Worm (Caenorhabditis elegans): ENCODE results near the gene C03B1.10.

The C03B1.10 gene

ce11 chrX:6365715-6366114, 8.0 kb upstream of the C03B1.10 start, which contains the start of gene C03B1.3:
Gene C03B1.3 (plus strand): TSS chrX:6366015.
- no peak for TF ChIP-seq hmbx-1 (tag; optimal IDR thresholded peaks at IDR 0.05)
- no peak for TF ChIP-seq tbx-11 (GFP tag; IDR thresholded peaks at IDR 0.05)
- TF ChIP-seq aly-1 (tag; optimal IDR thresholded peaks at IDR 0.05) = no peak
- no peak for TF ChIP-seq tra-4 (tag; optimal IDR thresholded peaks at IDR 0.05)
- no peak for TF ChIP-seq hnd-1 (tag; optimal IDR thresholded peaks at IDR 0.05)
- no peak for TF ChIP-seq flt-1 (GFP tag; IDR thresholded peaks at IDR 0.05)
- no peak for TF ChIP-seq ama-1 (optimal IDR thresholded peaks at IDR 0.05)
- no peak for TF ChIP-seq pes-1 (GFP tag; IDR thresholded peaks at IDR 0.05)
- TF ChIP-seq F13C5.2 (tag; optimal IDR thresholded peaks at IDR 0.05) = no peak
- no peak for TF ChIP-seq tbx-37 (GFP tag; conservative IDR thresholded peaks at IDR 0.05)
- no peak for TF ChIP-seq sea-1 (GFP tag; conservative IDR thresholded peaks at IDR 0.05)
- no peak for TF ChIP-seq ets-7 (tag; optimal IDR thresholded peaks at IDR 0.05)
- no peak for TF ChIP-seq hmg-4 (GFP tag; optimal IDR thresholded peaks at IDR 0.05)
- no peak for TF ChIP-seq scrt-1 (GFP tag; IDR thresholded peaks at IDR 0.05)
- TF ChIP-seq B0310.2 (tag; optimal IDR thresholded peaks at IDR 0.05) = no peak
- no peak for TF ChIP-seq ceh-13 (GFP tag; optimal IDR thresholded peaks at IDR 0.05)
- no peak for TF ChIP-seq ceh-36 (tag; optimal IDR thresholded peaks at IDR 0.05)

- TF ChIP-seq tra-4 (tag; optimal IDR thresholded peaks at IDR 0.05) = no peak
- no peak for TF ChIP-seq F13C5.2 (tag; optimal IDR thresholded peaks at IDR 0.05)
- no peak for TF ChIP-seq hmbx-1 (tag; optimal IDR thresholded peaks at IDR 0.05)
- no peak for TF ChIP-seq hnd-1 (tag; optimal IDR thresholded peaks at IDR 0.05)
- TF ChIP-seq tbx-11 (GFP tag; IDR thresholded peaks at IDR 0.05) = no peak
- no peak for TF ChIP-seq ets-7 (tag; optimal IDR thresholded peaks at IDR 0.05)
- TF ChIP-seq flt-1 (GFP tag; IDR thresholded peaks at IDR 0.05) = no peak
- TF ChIP-seq sea-1 (GFP tag; conservative IDR thresholded peaks at IDR 0.05) = no peak
- TF ChIP-seq tbx-37 (GFP tag; conservative IDR thresholded peaks at IDR 0.05) = no peak
- TF ChIP-seq B0310.2 (tag; optimal IDR thresholded peaks at IDR 0.05) = no peak
- no peak for TF ChIP-seq ceh-36 (tag; optimal IDR thresholded peaks at IDR 0.05)
- no peak for TF ChIP-seq hmg-4 (GFP tag; optimal IDR thresholded peaks at IDR 0.05)
- TF ChIP-seq scrt-1 (GFP tag; IDR thresholded peaks at IDR 0.05) = no peak
- no peak for TF ChIP-seq ceh-13 (GFP tag; optimal IDR thresholded peaks at IDR 0.05)
- TF ChIP-seq pes-1 (GFP tag; IDR thresholded peaks at IDR 0.05) = no peak
These were observed 6.5 kb upstream of the C03B1.10 start, which contains the start of gene C03B1.4 for ce11 chrX:6364196-6364595. Gene C03B1.4 (plus strand): TSS chrX:6364496.

ce11 chrX:6360658-6361057, 3.0 kb upstream of the C03B1.10 start, which contains the start of gene C03B1.14:
Gene C03B1.14 (minus strand): TSS chrX:6360758.
- TF ChIP-seq hmbx-1 (tag; optimal IDR thresholded peaks at IDR 0.05) = no peak
- no peak for TF ChIP-seq hnd-1 (tag; optimal IDR thresholded peaks at IDR 0.05)
- no peak for TF ChIP-seq tra-4 (tag; optimal IDR thresholded peaks at IDR 0.05)
- TF ChIP-seq B0310.2 (tag; optimal IDR thresholded peaks at IDR 0.05) = no peak
- no peak for TF ChIP-seq pes-1 (GFP tag; IDR thresholded peaks at IDR 0.05)

- TF ChIP-seq ets-7 (tag; optimal IDR thresholded peaks at IDR 0.05) (no peak), ama-1 (optimal IDR thresholded peaks at IDR 0.05) (no peak), pes-1 (GFP tag; IDR thresholded peaks at IDR 0.05) (no peak), hmbx-1 (tag; optimal IDR thresholded peaks at IDR 0.05) (no peak), hmg-4 (GFP tag; optimal IDR thresholded peaks at IDR 0.05) (no peak), tra-4 (tag; optimal IDR thresholded peaks at IDR 0.05) (no peak), aly-1 (tag; optimal IDR thresholded peaks at IDR 0.05) (no peak), F13C5.2 (tag; optimal IDR thresholded peaks at IDR 0.05) (no peak)
These were observed 2.4 kb upstream of the C03B1.10 start for ce11 chrX:6360077-6360476.

ce11 chrX:6355030-6355635, 2.5 kb downstream of the C03B1.10 start, which contains the start of gene C03B1.5:
Gene C03B1.5 (plus strand): TSS chrX:6355585.
- TF ChIP-seq B0310.2 (tag; optimal IDR thresholded peaks at IDR 0.05) = no peak
- TF ChIP-seq scrt-1 (GFP tag; IDR thresholded peaks at IDR 0.05) = no peak
- no peak for TF ChIP-seq ets-7 (tag; optimal IDR thresholded peaks at IDR 0.05)
- no peak for TF ChIP-seq ceh-36 (tag; optimal IDR thresholded peaks at IDR 0.05)
- TF ChIP-seq hnd-1 (tag; optimal IDR thresholded peaks at IDR 0.05) = no peak
- TF ChIP-seq F13C5.2 (tag; optimal IDR thresholded peaks at IDR 0.05) = no peak
- no peak for TF ChIP-seq ceh-13 (GFP tag; optimal IDR thresholded peaks at IDR 0.05)
- TF ChIP-seq hmbx-1 (tag; optimal IDR thresholded peaks at IDR 0.05) = no peak
- no peak for TF ChIP-seq hmg-4 (GFP tag; optimal IDR thresholded peaks at IDR 0.05)
- no peak for TF ChIP-seq tbx-11 (GFP tag; IDR thresholded peaks at IDR 0.05)
- no peak for TF ChIP-seq sea-1 (GFP tag; conservative IDR thresholded peaks at IDR 0.05)
- no peak for TF ChIP-seq pes-1 (GFP tag; IDR thresholded peaks at IDR 0.05)
- no peak for TF ChIP-seq ama-1 (optimal IDR thresholded peaks at IDR 0.05)
- no peak for TF ChIP-seq tra-4 (tag; optimal IDR thresholded peaks at IDR 0.05)
- TF ChIP-seq aly-1 (tag; optimal IDR thresholded peaks at IDR 0.05) = no peak
- no peak for TF ChIP-seq tbx-37 (GFP tag; conservative IDR thresholded peaks at IDR 0.05)
- no peak for TF ChIP-seq flt-1 (GFP tag; IDR thresholded peaks at IDR 0.05)

ce11 chrX:6353763-6354162, 3.9 kb downstream of the C03B1.10 start:
- no peak for TF ChIP-seq tbx-11 (GFP tag; IDR thresholded peaks at IDR 0.05)

ce11 chrX:6350016-6350415, 7.7 kb downstream of the C03B1.10 start, which contains the start of gene C03B1.6:
Gene C03B1.6 (plus strand): TSS chrX:6350316.
- TF ChIP-seq flt-1 (GFP tag; IDR thresholded peaks at IDR 0.05) (no peak), hnd-1 (tag; optimal IDR thresholded peaks at IDR 0.05) (no peak), tbx-37 (GFP tag; conservative IDR thresholded peaks at IDR 0.05) (no peak), F13C5.2 (tag; optimal IDR thresholded peaks at IDR 0.05) (no peak), sea-1 (GFP tag; conservative IDR thresholded peaks at IDR 0.05) (no peak), hmg-4 (GFP tag; optimal IDR thresholded peaks at IDR 0.05) (no peak), pes-1 (GFP tag; IDR thresholded peaks at IDR 0.05) (no peak), aly-1 (tag; optimal IDR thresholded peaks at IDR 0.05) (no peak), tra-4 (tag; optimal IDR thresholded peaks at IDR 0.05) (no peak), hmbx-1 (tag; optimal IDR thresholded peaks at IDR 0.05) (no peak)

ce11 chrX:6347013-6347412, 10.7 kb downstream of the C03B1.10 start, which contains the start of gene C03B1.9:
Gene C03B1.9 (minus strand): TSS chrX:6347113.
- no peak for TF ChIP-seq ceh-13 (GFP tag; optimal IDR thresholded peaks at IDR 0.05)
- no peak for TF ChIP-seq hmg-4 (GFP tag; optimal IDR thresholded peaks at IDR 0.05)
- TF ChIP-seq tbx-37 (GFP tag; conservative IDR thresholded peaks at IDR 0.05) = no peak
- no peak for TF ChIP-seq tra-4 (tag; optimal IDR thresholded peaks at IDR 0.05)
- no peak for TF ChIP-seq F13C5.2 (tag; optimal IDR thresholded peaks at IDR 0.05)
- no peak for TF ChIP-seq hmbx-1 (tag; optimal IDR thresholded peaks at IDR 0.05)
- TF ChIP-seq ets-7 (tag; optimal IDR thresholded peaks at IDR 0.05) = no peak
- TF ChIP-seq ama-1 (optimal IDR thresholded peaks at IDR 0.05) = no peak
- TF ChIP-seq tbx-11 (GFP tag; IDR thresholded peaks at IDR 0.05) = no peak
- TF ChIP-seq scrt-1 (GFP tag; IDR thresholded peaks at IDR 0.05) = no peak
- no peak for TF ChIP-seq pes-1 (GFP tag; IDR thresholded peaks at IDR 0.05)
- no peak for TF ChIP-seq ceh-36 (tag; optimal IDR thresholded peaks at IDR 0.05)
- no peak for TF ChIP-seq hnd-1 (tag; optimal IDR thresholded peaks at IDR 0.05)
- TF ChIP-seq flt-1 (GFP tag; IDR thresholded peaks at IDR 0.05) = no peak
- TF ChIP-seq sea-1 (GFP tag; conservative IDR thresholded peaks at IDR 0.05) = no peak
- no peak for TF ChIP-seq B0310.2 (tag; optimal IDR thresholded peaks at IDR 0.05)
- TF ChIP-seq aly-1 (tag; optimal IDR thresholded peaks at IDR 0.05) = no peak

Data from whole organism, early embryonic.